Fruit fly (Drosophila melanogaster) S2 (cell line): Measurements from ENCODE around the gene Mpp6.

Experiments
- CG8478 ChIP-seq: fragments of >200 bp; optimal IDR thresholded peaks from 2 replicates; lab custom pipeline; 2018
- CTCF ChIP-seq, 2 experiments: fragments of >200 bp; optimal IDR thresholded peaks; 2 replicates each; lab custom pipeline; 2018

Mpp6 gene

DNA sequence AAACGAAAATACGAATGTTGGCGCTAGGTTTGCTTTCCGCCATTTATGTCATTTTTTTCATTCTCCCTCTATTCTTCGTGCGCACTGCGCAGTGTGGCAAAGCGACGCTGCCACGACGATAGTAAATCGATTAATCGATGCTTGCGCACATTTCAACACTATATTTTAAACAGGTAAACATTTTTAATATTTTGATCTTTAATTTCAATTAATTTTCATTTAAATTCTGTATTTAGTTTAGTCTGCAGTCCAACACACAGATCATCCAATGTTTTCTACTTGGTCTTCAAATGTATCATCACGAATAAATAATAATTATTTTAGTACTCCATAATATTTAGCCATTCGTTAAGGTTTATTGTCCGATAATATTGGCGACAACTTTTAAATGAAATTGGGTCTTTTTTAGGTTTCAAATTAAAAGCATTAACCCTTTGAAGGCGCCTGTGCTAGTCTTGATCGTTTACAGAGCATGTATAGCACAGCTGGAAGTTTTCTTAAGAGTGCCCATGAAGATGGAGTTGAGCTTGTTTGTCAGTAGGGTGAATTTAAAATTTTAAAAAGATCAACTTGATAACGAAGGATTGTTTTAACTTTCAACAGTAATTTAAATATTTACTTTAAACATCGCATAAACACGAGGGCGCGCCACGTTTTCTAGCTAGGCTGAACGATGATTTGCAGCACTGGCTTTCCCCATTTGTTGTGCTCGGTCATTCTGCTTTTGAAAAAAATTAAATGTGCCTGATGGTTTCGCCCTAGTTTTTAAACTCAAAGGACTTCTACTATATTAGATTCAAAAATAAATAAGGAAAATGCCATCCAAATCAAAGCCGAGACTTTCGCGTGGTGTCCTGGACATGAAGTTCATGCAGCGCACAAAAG, at the start of gene Mpp6, which contains the start of gene E2f2:
TSS of gene Mpp6 (plus strand) at position 133 of the 885 bp plus-strand sequence.
TSS of gene E2f2 (minus strand) at position 594 of the 885 bp plus-strand sequence.
- TF ChIP-seq CG8478 = no peak
- TF ChIP-seq CTCF (optimal IDR thresholded peaks at IDR 0.05; lab: Kevin White, UChicago) = no peak

DNA sequence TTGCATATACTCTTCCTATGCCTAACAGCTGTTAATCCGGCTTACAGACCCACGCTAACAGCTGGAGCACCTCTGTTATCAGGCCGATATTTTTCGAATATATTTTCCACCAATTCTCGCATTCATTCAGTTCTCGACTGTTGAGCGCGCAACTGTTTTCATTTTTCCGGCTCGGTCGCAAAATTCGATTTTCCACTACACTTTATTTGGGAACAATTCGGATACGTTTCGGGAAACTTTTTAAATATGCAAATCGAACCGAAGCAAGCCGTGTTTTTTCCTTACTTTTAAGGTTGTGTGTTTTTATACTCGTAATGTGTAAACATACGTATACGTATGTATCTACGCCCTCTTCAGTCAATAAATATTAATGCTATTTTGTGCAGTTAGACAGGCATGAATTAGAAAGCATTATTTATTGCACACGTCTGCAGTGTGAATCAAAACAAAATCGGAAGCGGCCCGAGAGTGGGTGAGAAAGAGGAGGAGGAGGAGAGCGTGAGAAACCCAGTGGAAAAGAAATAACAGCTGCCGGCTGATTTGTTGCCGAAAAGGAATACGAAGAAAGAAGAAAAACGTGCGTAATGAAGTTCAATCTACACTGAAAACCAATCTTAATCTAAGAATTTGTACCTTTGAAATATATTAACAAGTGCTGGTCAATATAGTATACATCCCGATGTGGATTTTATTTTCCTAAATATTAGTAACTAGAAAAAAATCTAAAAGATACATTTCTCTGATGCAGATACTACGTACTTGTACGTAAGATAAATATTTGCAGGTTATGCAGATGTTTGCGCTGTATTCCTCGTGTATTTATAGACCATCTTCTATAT, 48.2 kb upstream of the Mpp6 start:
- no peak for TF ChIP-seq CG8478
- no peak for TF ChIP-seq CTCF (optimal IDR thresholded peaks at IDR 0.05; lab: Kevin White, UChicago)

DNA sequence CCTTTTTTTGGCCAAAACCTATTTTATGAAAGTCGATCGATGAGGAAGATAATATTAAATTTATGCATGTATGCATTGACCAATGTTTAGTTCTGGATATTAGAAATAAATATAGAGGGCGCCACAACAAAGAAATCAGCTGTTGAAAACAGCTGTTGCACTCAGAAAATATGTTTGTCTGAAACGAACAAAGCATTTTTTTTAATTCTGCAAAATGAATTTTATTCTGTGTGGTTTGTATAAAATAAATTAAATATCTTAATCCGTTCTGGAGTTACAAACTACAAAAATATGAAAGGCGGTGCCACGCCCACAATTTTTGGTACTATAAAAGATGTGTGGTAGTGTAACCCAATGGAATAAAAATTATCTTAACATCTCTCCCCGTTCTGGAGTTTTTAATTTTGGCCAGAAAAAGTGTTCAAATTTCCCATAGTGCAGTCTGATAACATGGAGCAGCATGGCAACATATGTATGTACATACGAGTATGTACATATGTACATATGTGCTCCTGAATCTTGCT, 47.3 kb upstream of the Mpp6 start:
- TF ChIP-seq CTCF (optimal IDR thresholded peaks at IDR 0.05; lab: Kevin White, UChicago) (peak; percentile 65 to 70), CG8478 (no peak)

DNA sequence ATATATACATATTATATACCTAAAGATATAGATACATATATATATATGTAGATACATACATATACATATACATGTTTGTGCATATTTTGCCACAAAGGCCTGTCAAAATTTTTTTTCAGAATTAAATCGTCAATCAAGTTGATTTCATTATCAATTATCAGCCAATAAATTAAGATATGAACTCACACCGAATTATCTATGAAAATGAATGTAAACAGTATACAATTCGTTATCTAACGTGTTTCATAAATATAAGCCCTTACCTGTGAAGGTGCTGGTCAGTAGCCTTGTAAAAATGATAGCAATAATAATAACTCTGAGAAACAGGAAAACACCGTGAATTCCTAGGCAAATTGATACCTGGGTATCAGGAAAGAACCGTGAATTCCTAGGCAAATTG, 46.4 kb upstream of the Mpp6 start:
- TF ChIP-seq CTCF (optimal IDR thresholded peaks at IDR 0.05; lab: Kevin White, UChicago) (no peak), CG8478 (no peak)

DNA sequence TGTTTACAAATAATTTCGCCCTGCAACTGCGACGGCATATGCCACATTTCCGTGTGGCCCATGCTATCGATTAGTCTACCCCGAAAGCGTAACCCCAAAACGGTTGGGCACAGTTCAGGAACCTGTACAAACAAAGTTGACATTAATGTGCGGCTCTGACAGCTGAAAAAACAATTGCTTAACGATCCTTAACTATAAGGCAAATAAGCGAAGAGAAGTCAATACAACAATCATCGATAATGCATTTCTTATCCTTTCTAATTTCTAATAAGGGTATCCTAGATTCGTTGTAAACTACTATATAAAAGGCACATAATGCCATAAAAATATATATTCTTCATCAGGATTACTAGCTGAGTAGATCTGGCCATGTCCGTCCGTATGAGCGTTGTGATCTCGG, 44.2 kb upstream of the Mpp6 start:
- TF ChIP-seq CTCF (optimal IDR thresholded peaks at IDR 0.05; lab: Kevin White, UChicago) (no peak), CG8478 (no peak)

DNA sequence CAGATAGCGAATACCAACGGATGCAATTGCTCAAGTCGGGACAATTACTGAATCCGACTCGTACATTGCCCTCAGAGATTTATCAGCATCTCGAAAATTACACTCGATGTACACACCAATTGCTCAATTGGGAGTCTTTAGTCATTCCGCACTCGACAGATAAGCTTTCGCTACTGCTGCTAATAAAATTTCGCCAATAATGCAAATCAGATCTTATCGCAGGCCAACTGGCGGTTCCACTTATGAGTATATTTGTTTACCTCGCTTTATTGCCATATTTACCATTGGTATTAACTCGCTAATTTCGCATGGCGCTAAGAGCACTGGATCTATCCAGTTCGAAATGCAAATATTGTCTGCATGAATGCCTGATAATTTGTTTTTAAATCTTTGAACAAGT, 42.5 kb upstream of the Mpp6 start:
- TF ChIP-seq CTCF (optimal IDR thresholded peaks at IDR 0.05; lab: Kevin White, UChicago) = no peak
- no peak for TF ChIP-seq CG8478

DNA sequence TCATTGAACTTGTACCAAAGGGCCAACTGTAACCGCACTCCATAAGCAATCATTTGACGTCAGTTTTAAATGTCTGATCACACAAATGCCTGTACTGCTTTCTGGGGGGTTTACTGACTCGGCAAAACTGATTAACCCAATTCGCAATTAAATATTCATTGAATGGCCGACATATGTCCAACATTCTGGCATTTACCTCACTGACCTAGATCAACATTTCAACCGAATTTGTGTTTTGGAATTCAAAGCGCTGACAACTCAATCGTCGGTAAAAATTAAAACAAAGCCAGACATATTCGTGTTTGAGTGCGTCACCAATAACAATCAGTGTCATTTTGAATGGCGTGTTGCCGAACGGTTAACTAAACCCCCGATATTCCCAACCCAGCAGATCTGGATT, 40.4 kb upstream of the Mpp6 start:
- TF ChIP-seq CTCF (optimal IDR thresholded peaks at IDR 0.05; lab: Kevin White, UChicago) (no peak), CG8478 (no peak)

DNA sequence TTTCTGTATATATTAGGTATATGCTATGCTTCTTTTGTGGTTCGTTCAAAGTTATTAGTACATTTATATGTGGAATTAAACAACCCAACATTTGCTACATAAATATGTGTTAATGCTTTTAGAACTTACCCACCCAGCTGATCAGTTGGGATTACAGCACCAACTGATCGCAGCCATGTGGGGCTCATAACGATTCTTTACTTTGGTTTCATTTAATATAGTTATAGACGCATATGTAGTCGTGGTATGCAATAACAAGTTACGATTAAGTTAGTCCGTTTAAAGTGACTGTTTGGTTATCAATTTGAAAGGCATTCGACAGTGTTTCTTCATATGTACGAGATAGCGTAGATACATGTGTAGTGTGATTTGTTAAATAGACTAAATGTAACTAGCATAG, 20.3 kb upstream of the Mpp6 start:
- TF ChIP-seq CTCF (optimal IDR thresholded peaks at IDR 0.05; lab: Kevin White, UChicago) (no peak), CG8478 (no peak)

DNA sequence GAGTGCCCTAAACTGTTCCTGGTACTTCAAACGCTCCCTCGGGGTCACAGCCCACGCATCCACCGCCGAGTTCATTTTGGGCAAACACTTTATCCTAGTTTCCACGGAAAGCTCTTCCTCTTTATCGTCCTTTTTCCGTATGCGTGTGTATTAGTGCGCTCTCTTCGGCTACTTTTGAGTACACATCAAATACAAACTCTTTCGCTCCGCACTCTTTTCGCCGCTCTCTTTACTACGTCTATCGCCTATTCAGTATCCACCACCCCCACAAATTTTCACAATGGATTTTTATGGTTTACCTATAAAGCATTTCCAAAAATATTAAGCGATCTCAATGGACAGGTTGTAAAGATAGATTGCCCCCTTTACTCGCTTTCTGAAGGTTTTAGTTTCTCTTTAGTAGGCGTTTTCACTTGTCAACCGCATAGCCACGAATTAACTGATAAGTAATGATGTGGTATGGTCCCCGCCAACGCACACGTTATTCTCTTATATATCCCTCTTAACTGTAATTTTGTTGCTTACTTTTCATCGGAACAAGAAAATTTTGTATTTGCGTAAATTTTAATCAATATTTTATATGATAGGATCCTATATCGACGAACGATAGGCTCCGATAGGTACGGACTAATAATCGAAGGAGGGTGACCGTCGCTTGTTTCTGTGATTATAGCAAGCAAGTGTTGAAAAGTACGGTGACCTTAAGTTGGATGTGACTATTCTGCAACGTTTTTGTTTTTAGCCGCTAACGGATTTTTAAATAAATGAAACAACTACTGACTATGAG, 14.2 kb upstream of the Mpp6 start, which contains the start of gene Dap160:
TSS of gene Dap160 (minus strand) at position 634 of the 787 bp plus-strand sequence.
- TF ChIP-seq CG8478 = no peak
- TF ChIP-seq CTCF (optimal IDR thresholded peaks at IDR 0.05; lab: Kevin White, UChicago) = no peak

DNA sequence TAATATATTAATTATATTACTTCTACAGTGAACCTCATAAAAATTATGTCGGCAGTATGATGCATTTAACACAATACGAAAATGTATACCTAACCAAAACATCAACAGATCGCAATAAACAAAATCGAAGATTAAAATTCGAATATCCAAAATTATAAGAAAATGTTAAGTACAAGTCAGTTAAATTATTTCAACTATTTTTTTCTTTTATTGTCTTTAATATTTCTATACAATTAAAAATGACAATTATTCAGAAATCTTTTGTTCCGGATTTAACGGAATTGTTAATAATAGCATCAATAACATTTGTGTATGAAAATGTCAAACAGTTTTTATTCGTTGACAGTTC, 13.6 kb upstream of the Mpp6 start:
- TF ChIP-seq CG8478 = no peak
- TF ChIP-seq CTCF (optimal IDR thresholded peaks at IDR 0.05; lab: Kevin White, UChicago) = no peak

DNA sequence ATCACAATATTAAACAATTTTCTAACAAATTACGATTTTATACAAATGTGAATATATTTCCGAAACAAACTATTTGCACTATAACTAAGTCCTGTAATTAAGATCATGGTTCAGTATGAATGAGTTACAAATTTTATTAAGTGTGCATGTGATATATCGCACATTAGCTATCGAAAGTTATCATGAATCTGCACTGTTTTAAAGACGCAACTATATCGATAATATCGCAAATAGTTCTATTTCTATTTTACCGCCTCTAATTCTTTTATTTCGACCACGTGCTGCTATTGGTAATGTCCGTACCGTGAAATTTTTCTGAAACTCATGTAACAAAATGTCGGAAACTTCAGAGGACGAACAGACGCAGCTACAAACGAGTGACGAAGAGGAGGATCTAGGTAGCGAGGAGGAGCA, 13.1 kb upstream of the Mpp6 start, which contains the start of gene pths:
TSS of gene pths (plus strand) at position 258 of the 414 bp plus-strand sequence.
- TF ChIP-seq CTCF (optimal IDR thresholded peaks at IDR 0.05; lab: Kevin White, UChicago) (no peak), CG8478 (no peak)

DNA sequence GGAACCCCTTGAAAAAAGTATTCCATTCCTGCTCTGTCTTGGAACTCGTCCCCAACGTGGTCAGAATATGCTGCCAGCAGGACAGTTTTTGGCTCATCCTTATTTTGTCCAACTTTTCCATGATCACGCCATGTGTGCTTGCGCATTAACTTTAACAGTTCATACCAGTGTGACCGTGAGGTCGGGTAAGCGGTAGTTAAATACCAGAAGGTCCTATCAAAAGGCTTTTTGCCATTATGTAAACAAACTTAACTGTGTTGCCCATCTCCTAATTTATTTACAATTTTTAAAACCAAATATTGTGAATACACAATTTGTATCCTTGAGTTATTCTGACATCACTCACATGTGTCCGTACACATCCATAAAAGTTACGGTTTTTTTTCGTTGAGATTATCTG, 7.8 kb upstream of the Mpp6 start, which contains the start of gene del:
TSS of gene del (minus strand) at position 305 of the 400 bp plus-strand sequence.
- TF ChIP-seq CG8478 (no peak), CTCF (optimal IDR thresholded peaks at IDR 0.05; lab: Kevin White, UChicago) (no peak)

DNA sequence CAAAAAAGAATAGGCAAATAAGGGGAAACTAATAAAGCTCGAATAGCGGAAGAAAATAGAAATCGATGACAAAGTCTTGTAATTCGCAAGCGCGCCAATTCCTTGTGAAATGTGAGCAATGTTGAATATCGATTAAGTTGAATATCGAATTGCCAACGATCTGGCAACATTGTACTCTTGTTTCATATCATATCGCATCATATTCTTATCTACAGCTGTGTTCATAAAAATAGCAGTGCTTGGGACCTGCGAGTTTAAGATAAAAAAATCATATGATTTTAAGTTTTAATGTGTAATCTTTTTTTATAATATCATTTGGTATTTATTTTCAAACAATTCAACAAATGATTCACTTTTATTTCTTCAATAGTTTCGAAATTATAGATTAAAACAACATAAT, 7.0 kb upstream of the Mpp6 start:
- TF ChIP-seq CTCF (optimal IDR thresholded peaks at IDR 0.05; lab: Kevin White, UChicago) (no peak), CG8478 (no peak)

DNA sequence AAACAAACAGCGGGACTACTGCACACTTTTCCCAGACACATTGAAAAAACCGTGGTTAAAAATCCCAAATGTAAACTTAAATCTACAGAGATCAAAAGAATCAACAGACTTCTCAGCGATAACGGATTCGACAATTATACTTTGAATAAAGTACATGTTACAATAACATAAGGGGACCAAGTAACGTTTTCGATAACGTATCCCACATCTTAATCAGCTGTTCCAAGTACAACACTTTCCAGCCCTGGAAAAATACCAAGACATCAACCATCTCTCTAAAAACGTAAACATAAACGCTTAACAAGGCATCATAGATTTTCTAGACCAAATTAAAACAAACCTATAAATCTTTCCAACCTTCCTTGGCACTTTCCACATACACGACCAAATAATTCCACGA, 2.2 kb upstream of the Mpp6 start:
- no peak for TF ChIP-seq CTCF (optimal IDR thresholded peaks at IDR 0.05; lab: Kevin White, UChicago)
- TF ChIP-seq CG8478 = no peak

DNA sequence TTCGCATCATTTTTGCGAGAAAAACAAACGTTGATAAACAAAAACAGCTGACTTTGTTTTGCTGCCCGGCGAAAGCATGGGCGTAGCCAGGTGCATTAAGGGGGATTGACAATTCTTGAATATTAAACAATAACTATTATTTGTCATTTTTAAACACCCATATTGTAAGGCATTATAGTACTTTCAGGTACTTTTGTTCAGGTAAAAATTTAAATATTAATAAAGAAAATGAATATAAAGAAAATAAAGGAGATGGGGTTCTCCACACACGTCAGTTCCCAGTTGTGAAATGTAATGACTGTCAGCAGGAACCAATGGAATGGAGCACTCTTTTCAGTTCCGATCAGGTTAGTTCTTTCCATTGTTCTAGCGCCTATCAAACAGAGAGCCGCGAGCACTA, 2.5 kb downstream of the Mpp6 start, which contains the start of the genes Coq3 and Pld3:
TSS of gene Coq3 (minus strand) at position 58 of the 400 bp plus-strand sequence.
TSS of gene Pld3 (plus strand) at position 294 of the 400 bp plus-strand sequence.
- no peak for TF ChIP-seq CG8478
